Fruit fly (Drosophila melanogaster) whole organism, pupa: ENCODE results near the gene Tet.

Source experiments
- CG10348 ChIP-seq: fragments of 200-800 bp; sonication (Bioruptor generic); IDR thresholded peaks from 2 replicates; pipeline ENCODE4 v1.3.6; 2022; ENCODE audit warnings: missing biosample characterization, missing genetic modification characterization
- CG12605 ChIP-seq: fragments of 200-800 bp; sonication (Bioruptor generic); IDR thresholded peaks from 2 replicates; pipeline ENCODE4 v1.3.6; 2022; ENCODE audit warnings: missing biosample characterization, missing genetic modification characterization
- CG13204 ChIP-seq: fragments of 200-800 bp; sonication (Bioruptor generic); optimal IDR thresholded peaks from 2 replicates; lab custom pipeline; 2018; ENCODE audit warnings: missing biosample characterization, mild to moderate bottlenecking, missing genetic modification characterization, moderate library complexity
- CG14655 ChIP-seq: fragments of 200-800 bp; sonication (Bioruptor generic); optimal IDR thresholded peaks from 3 replicates; lab custom pipeline; 2017; ENCODE audit warnings: mild to moderate bottlenecking, missing biosample characterization, missing genetic modification reagents, missing genetic modification characterization
- CG15710 ChIP-seq: fragments of 200-800 bp; sonication (Bioruptor generic); optimal IDR thresholded peaks from 2 replicates; lab custom pipeline; 2018; ENCODE audit warnings: missing biosample characterization, mild to moderate bottlenecking, missing genetic modification characterization, moderate library complexity
- CG17806 ChIP-seq: fragments of 200-800 bp; sonication (Bioruptor generic); optimal IDR thresholded peaks from 2 replicates; lab custom pipeline; 2018; ENCODE audit warnings: missing biosample characterization, mild to moderate bottlenecking, missing genetic modification characterization, moderate library complexity
- CG32121 ChIP-seq: fragments of 200-800 bp; sonication (Bioruptor generic); IDR thresholded peaks from 2 replicates; pipeline ENCODE4 v1.3.6; 2022; ENCODE audit warnings: missing biosample characterization, missing genetic modification characterization
- CG34367 ChIP-seq: fragments of 200-800 bp; sonication (Bioruptor generic); optimal IDR thresholded peaks from 2 replicates; lab custom pipeline; 2018; ENCODE audit warnings: missing biosample characterization, mild to moderate bottlenecking, missing genetic modification characterization
- CG4496 ChIP-seq: fragments of 200-800 bp; sonication (Bioruptor generic); IDR thresholded peaks from 3 replicates; pipeline ENCODE4 v1.3.6; 2022; ENCODE audit warnings: missing biosample characterization, missing genetic modification characterization
- CG8159 ChIP-seq: fragments of 200-800 bp; sonication (Bioruptor generic); optimal IDR thresholded peaks from 3 replicates; lab custom pipeline; 2018; ENCODE audit warnings: missing biosample characterization, mild to moderate bottlenecking, missing genetic modification characterization, moderate library complexity
- CG8301 ChIP-seq: fragments of 200-800 bp; sonication (Bioruptor generic); optimal IDR thresholded peaks from 2 replicates; lab custom pipeline; 2018; ENCODE audit warnings: missing biosample characterization, mild to moderate bottlenecking, missing genetic modification characterization
- CG9948 ChIP-seq: fragments of 200-800 bp; sonication (Bioruptor generic); optimal IDR thresholded peaks from 2 replicates; lab custom pipeline; 2018; ENCODE audit warnings: missing biosample characterization, mild to moderate bottlenecking, missing genetic modification characterization, moderate library complexity
- D1 ChIP-seq: fragments of 200-800 bp; sonication (Bioruptor generic); optimal IDR thresholded peaks from 2 replicates; lab custom pipeline; 2018; ENCODE audit warnings: missing biosample characterization, mild to moderate bottlenecking, missing genetic modification characterization, moderate library complexity
- EcR ChIP-seq: fragments of 200-800 bp; sonication (Bioruptor generic); optimal IDR thresholded peaks from 3 replicates; lab custom pipeline; 2019; ENCODE audit warnings: missing biosample characterization, missing genetic modification characterization, mild to moderate bottlenecking, moderate library complexity, missing genetic modification reagents
- Ets98B ChIP-seq: fragments of 200-800 bp; sonication (Bioruptor generic); IDR thresholded peaks from 2 replicates; pipeline ENCODE4 v1.3.6; 2022; ENCODE audit warnings: missing biosample characterization, missing genetic modification characterization
- Pif1A ChIP-seq: fragments of 200-800 bp; sonication (Bioruptor generic); optimal IDR thresholded peaks from 3 replicates; lab custom pipeline; 2016; ENCODE audit warnings: missing biosample characterization, missing genetic modification characterization
- Pif1B ChIP-seq: fragments of 200-800 bp; sonication (Bioruptor generic); optimal IDR thresholded peaks from 3 replicates; lab custom pipeline; 2016; ENCODE audit warnings: missing biosample characterization, missing genetic modification characterization
- Snoo ChIP-seq: fragments of 200-800 bp; sonication (Bioruptor generic); optimal IDR thresholded peaks from 3 replicates; lab custom pipeline; 2017; ENCODE audit warnings: missing biosample characterization, mild to moderate bottlenecking, missing genetic modification characterization, inconsistent platforms
- fd96Ca ChIP-seq: fragments of 200-800 bp; sonication (Bioruptor generic); IDR thresholded peaks from 3 replicates; pipeline ENCODE4 v1.3.6; 2022; ENCODE audit warnings: missing biosample characterization, missing genetic modification characterization
- gl ChIP-seq: fragments of 200-800 bp; sonication (Bioruptor generic); optimal IDR thresholded peaks from 2 replicates; lab custom pipeline; 2018; ENCODE audit warnings: missing biosample characterization, mild to moderate bottlenecking, missing genetic modification characterization
- rn ChIP-seq: fragments of 200-800 bp; sonication (Bioruptor generic); IDR thresholded peaks from 2 replicates; pipeline ENCODE4 v1.3.6; 2022; ENCODE audit warnings: missing biosample characterization, missing genetic modification characterization

Gene Tet

dm6 chr3L:2844468-2844867, 34.5 kb downstream of the Tet start:
- TF ChIP-seq EcR (no peak), Pif1A (GFP tag; lab: Kevin White, UChicago) (no peak), CG8301 (no peak), fd96Ca (GFP tag; lab: Robert Waterston, UW) (no peak), CG14655 (GFP tag; lab: Kevin White, UChicago) (no peak), Pif1B (GFP tag; lab: Kevin White, UChicago) (no peak), CG32121 (GFP tag; lab: Robert Waterston, UW) (no peak), gl (tag; lab: Kevin White, UChicago) (no peak)

- TF ChIP-seq Pif1A (GFP tag; lab: Kevin White, UChicago) (peak; percentile 46), EcR (peak; percentile 4), fd96Ca (GFP tag; lab: Robert Waterston, UW) (no peak), CG14655 (GFP tag; lab: Kevin White, UChicago) (peak; percentile 18), gl (tag; lab: Kevin White, UChicago) (peak; percentile 58), CG15710 (tag; lab: Kevin White, UChicago) (peak; percentile 44), D1 (tag; lab: Kevin White, UChicago) (peak; percentile 29), CG13204 (GFP tag; lab: Kevin White, UChicago) (peak; percentile 55), CG8159 (tag; lab: Kevin White, UChicago) (peak; percentile 71), Snoo (peak; percentile 28), CG4496 (no peak), rn (no peak), Pif1B (GFP tag; lab: Kevin White, UChicago) (peak; percentile 23), CG8301 (no peak), CG34367 (tag; lab: Kevin White, UChicago) (peak; percentile 29), CG32121 (GFP tag; lab: Robert Waterston, UW) (no peak), CG17806 (peak; percentile 60), Ets98B (GFP tag; lab: Robert Waterston, UW) (no peak), CG9948 (tag; lab: Kevin White, UChicago) (peak; percentile 55)
Measured at dm6 chr3L:2838191-2838803, 40.7 kb downstream of the Tet start.

- no peak for TF ChIP-seq CG9948 (tag; lab: Kevin White, UChicago)
- TF ChIP-seq CG12605 (GFP tag; lab: Robert Waterston, UW), result no peak
- no peak for TF ChIP-seq Ets98B (GFP tag; lab: Robert Waterston, UW)
- peak; percentile 4 for TF ChIP-seq CG14655 (GFP tag; lab: Kevin White, UChicago)
- TF ChIP-seq CG15710 (tag; lab: Kevin White, UChicago), result peak; percentile 37
- TF ChIP-seq Pif1A (GFP tag; lab: Kevin White, UChicago), result no peak
- TF ChIP-seq gl (tag; lab: Kevin White, UChicago), result no peak
- no peak for TF ChIP-seq CG34367 (tag; lab: Kevin White, UChicago)
- TF ChIP-seq rn, result no peak
- no peak for TF ChIP-seq CG17806
- peak; percentile 8 for TF ChIP-seq Pif1B (GFP tag; lab: Kevin White, UChicago)
- TF ChIP-seq CG32121 (GFP tag; lab: Robert Waterston, UW), result no peak
- peak; percentile 41 for TF ChIP-seq CG8159 (tag; lab: Kevin White, UChicago)
- no peak for TF ChIP-seq CG4496
- no peak for TF ChIP-seq CG8301
- no peak for TF ChIP-seq CG10348 (GFP tag; lab: Robert Waterston, UW)
- no peak for TF ChIP-seq fd96Ca (GFP tag; lab: Robert Waterston, UW)
- no peak for TF ChIP-seq CG13204 (GFP tag; lab: Kevin White, UChicago)
- TF ChIP-seq EcR, result no peak
Measured at dm6 chr3L:2837417-2837816, 41.5 kb downstream of the Tet start.

- TF ChIP-seq CG4496, result peak; percentile 92
- peak; percentile 32 for TF ChIP-seq Pif1B (GFP tag; lab: Kevin White, UChicago)
- TF ChIP-seq CG10348 (GFP tag; lab: Robert Waterston, UW), result no peak
- peak; percentile 86 for TF ChIP-seq CG12605 (GFP tag; lab: Robert Waterston, UW)
- peak; percentile 83 for TF ChIP-seq EcR
- TF ChIP-seq D1 (tag; lab: Kevin White, UChicago), result peak; percentile 86
- peak; percentile 31 for TF ChIP-seq Snoo
- peak; percentile 31 for TF ChIP-seq CG17806
- peak; percentile 88 for TF ChIP-seq gl (tag; lab: Kevin White, UChicago)
- TF ChIP-seq CG15710 (tag; lab: Kevin White, UChicago), result peak; percentile 84
- peak; percentile 50; the same call in 1 of the 2 replicates for TF ChIP-seq rn
- TF ChIP-seq CG34367 (tag; lab: Kevin White, UChicago), result peak; percentile 61
- peak; percentile 39; the same call in 1 of the 2 replicates for TF ChIP-seq Ets98B (GFP tag; lab: Robert Waterston, UW)
- peak; percentile 22 for TF ChIP-seq CG14655 (GFP tag; lab: Kevin White, UChicago)
- peak; percentile 75; the same call in 2 of the 3 replicates for TF ChIP-seq fd96Ca (GFP tag; lab: Robert Waterston, UW)
- TF ChIP-seq CG8301, result peak; percentile 42
- peak; percentile 75 for TF ChIP-seq CG9948 (tag; lab: Kevin White, UChicago)
- TF ChIP-seq CG32121 (GFP tag; lab: Robert Waterston, UW), result no peak
- TF ChIP-seq CG8159 (tag; lab: Kevin White, UChicago), result peak; percentile 57
- TF ChIP-seq CG13204 (GFP tag; lab: Kevin White, UChicago), result peak; percentile 87
- peak; percentile 50 for TF ChIP-seq Pif1A (GFP tag; lab: Kevin White, UChicago)
- TF ChIP-seq, all 21 proteins: peak for 19
Measured at dm6 chr3L:2835744-2836143, 43.2 kb downstream of the Tet start.

DNA sequence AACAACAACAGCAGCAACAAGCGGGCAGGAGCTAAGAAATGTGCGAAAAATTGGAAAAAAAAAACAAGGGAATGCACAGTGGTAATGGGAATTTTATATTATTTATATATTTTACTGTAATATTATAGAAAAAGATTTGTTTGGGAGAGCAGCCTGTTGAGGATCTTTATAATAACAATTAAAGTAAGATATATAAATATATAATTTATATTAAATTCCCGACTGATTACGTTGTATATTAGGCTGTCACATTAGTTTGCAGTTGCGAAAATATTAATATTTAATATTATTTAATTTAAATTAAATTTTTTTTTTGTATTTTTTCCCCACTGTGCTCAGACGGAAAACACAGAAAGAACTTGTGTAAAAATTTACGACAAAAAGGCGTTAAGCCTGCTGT, 44.0 kb downstream of the Tet start:
- peak; percentile 53 for TF ChIP-seq Pif1B (GFP tag; lab: Kevin White, UChicago)
- peak; percentile 93 for TF ChIP-seq CG8159 (tag; lab: Kevin White, UChicago)
- peak; percentile 97 for TF ChIP-seq CG34367 (tag; lab: Kevin White, UChicago)
- peak; percentile 16 for TF ChIP-seq CG8301
- TF ChIP-seq EcR, result peak; percentile 2
- peak; percentile 96 for TF ChIP-seq CG13204 (GFP tag; lab: Kevin White, UChicago)
- TF ChIP-seq CG14655 (GFP tag; lab: Kevin White, UChicago), result peak; percentile 69
- no peak for TF ChIP-seq gl (tag; lab: Kevin White, UChicago)
- peak; percentile 85 for TF ChIP-seq CG17806
- TF ChIP-seq CG4496, result no peak
- TF ChIP-seq Snoo, result peak; percentile 96
- TF ChIP-seq CG10348 (GFP tag; lab: Robert Waterston, UW), result no peak
- TF ChIP-seq CG9948 (tag; lab: Kevin White, UChicago), result peak; percentile 99
- TF ChIP-seq CG12605 (GFP tag; lab: Robert Waterston, UW), result peak; percentile 46
- peak; percentile 99 for TF ChIP-seq D1 (tag; lab: Kevin White, UChicago)
- TF ChIP-seq CG32121 (GFP tag; lab: Robert Waterston, UW), result no peak
- peak; percentile 99 for TF ChIP-seq CG15710 (tag; lab: Kevin White, UChicago)
- no peak for TF ChIP-seq rn
- peak; percentile 9 for TF ChIP-seq Pif1A (GFP tag; lab: Kevin White, UChicago)
